Worm (Caenorhabditis elegans) whole organism, L3 larva: ENCODE data around the gene pitr-4.

Source experiments
- ZK546.5 ChIP-seq: sonication (generic microtip); optimal IDR thresholded peaks from 2 replicates; lab custom pipeline; 2017; ENCODE audit warnings: missing biosample characterization, missing genetic modification characterization
- nhr-28 ChIP-seq: fragments of 150-350 bp; optimal IDR thresholded peaks from 2 replicates; lab custom pipeline; 2014; ENCODE audit warnings: missing biosample characterization, missing genetic modification characterization

ce11 chrV:9628603-9629002 is 32.8 kb downstream of the pitr-4 start:
- no peak for TF ChIP-seq ZK546.5 (tag; lab: Kevin White, UChicago)
- TF ChIP-seq nhr-28 (tag; lab: Kevin White, UChicago) = no peak
